Fruit fly (Drosophila melanogaster): Measurements from ENCODE around the gene PpD3.
A peak's percentile ranks its signal among the peaks of the same experiment; 100 is the strongest.

The PpD3 gene

dm6 chr3R:9762955-9763931 is 15.6 kb downstream of the PpD3 start, which contains the start of the genes Snap24 and CG8478 (continued):
- TF ChIP-seq CG9817 (tag; optimal IDR thresholded peaks at IDR 0.05) (no peak), CG6254 (GFP tag; optimal IDR thresholded peaks at IDR 0.05) (no peak), CG15073 (GFP tag; optimal IDR thresholded peaks at IDR 0.05) (no peak), CG6765 (GFP tag; optimal IDR thresholded peaks at IDR 0.05) (no peak), hth (optimal IDR thresholded peaks at IDR 0.05) (no peak), MESR4 (GFP tag; optimal IDR thresholded peaks at IDR 0.05) (peak; percentile 86), nom (GFP tag; optimal IDR thresholded peaks at IDR 0.05) (no peak), CG11695 (GFP tag; IDR thresholded peaks at IDR 0.05) (no peak), Bdp1 (GFP tag; optimal IDR thresholded peaks at IDR 0.05) (no peak), kah (GFP tag; optimal IDR thresholded peaks at IDR 0.05) (no peak), CG3995 (GFP tag; optimal IDR thresholded peaks at IDR 0.05) (no peak), dpn (GFP tag; optimal IDR thresholded peaks at IDR 0.05) (no peak), crc (GFP tag; optimal IDR thresholded peaks at IDR 0.05) (no peak), CG6791 (GFP tag; IDR thresholded peaks at IDR 0.05; ENCODE audit: partially characterized antibody) (peak; percentile 79), wor (GFP tag; IDR thresholded peaks at IDR 0.05) (no peak), vnd (GFP tag; IDR thresholded peaks at IDR 0.05; ENCODE audit: partially characterized antibody) (peak; percentile 73; the same call in 2 of the 3 replicates), CG18011 (GFP tag; optimal IDR thresholded peaks at IDR 0.05) (no peak), Dref (GFP tag; IDR thresholded peaks at IDR 0.05) (peak; percentile 87), CG33557 (GFP tag; optimal IDR thresholded peaks at IDR 0.05) (no peak), slou (GFP tag; optimal IDR thresholded peaks at IDR 0.05) (no peak), bowl (GFP tag; IDR thresholded peaks at IDR 0.05) (no peak), Stat92E (GFP tag; optimal IDR thresholded peaks at IDR 0.05) (no peak), CG9727 (GFP tag; optimal IDR thresholded peaks at IDR 0.05) (peak; percentile 10), twi (tag; optimal IDR thresholded peaks at IDR 0.05) (no peak), PHDP (tag; optimal IDR thresholded peaks at IDR 0.05) (no peak), p53 (GFP tag; optimal IDR thresholded peaks at IDR 0.05) (no peak), exex (tag; optimal IDR thresholded peaks at IDR 0.05) (no peak), CG7928 (GFP tag; optimal IDR thresholded peaks at IDR 0.05) (no peak), CG3726 (GFP tag; IDR thresholded peaks at IDR 0.05) (no peak), CG30403 (GFP tag; optimal IDR thresholded peaks at IDR 0.05) (peak; percentile 30), CG11093 (GFP tag; IDR thresholded peaks at IDR 0.05) (no peak), CG3838 (GFP tag; optimal IDR thresholded peaks at IDR 0.05) (no peak), wek (GFP tag; optimal IDR thresholded peaks at IDR 0.05) (no peak), CG2129 (GFP tag; IDR thresholded peaks at IDR 0.05; ENCODE audit: partially characterized antibody) (peak; percentile 57), CG11723 (GFP tag; optimal IDR thresholded peaks at IDR 0.05) (no peak), GATAe (GFP tag; conservative IDR thresholded peaks at IDR 0.05) (no peak), ind (GFP tag; optimal IDR thresholded peaks at IDR 0.05) (no peak), HLH3B (GFP tag; IDR thresholded peaks at IDR 0.05) (no peak), MTF-1 (GFP tag; optimal IDR thresholded peaks at IDR 0.05; ENCODE audit: borderline replicate concordance) (no peak), CG16813 (GFP tag; IDR thresholded peaks at IDR 0.05; ENCODE audit: partially characterized antibody) (peak; percentile 81), phol (tag; optimal IDR thresholded peaks at IDR 0.05) (peak; percentile 22), salm (tag; optimal IDR thresholded peaks at IDR 0.05) (no peak), Sox100B (GFP tag; optimal IDR thresholded peaks at IDR 0.05) (no peak), CG11247 (GFP tag; IDR thresholded peaks at IDR 0.05) (no peak), Dbx (GFP tag; IDR thresholded peaks at IDR 0.05) (no peak), Hmx (GFP tag; optimal IDR thresholded peaks at IDR 0.05) (no peak), CG4730 (GFP tag; IDR thresholded peaks at IDR 0.05) (no peak), CG15011 (GFP tag; optimal IDR thresholded peaks at IDR 0.05) (no peak), Optix (GFP tag; IDR thresholded peaks at IDR 0.05) (no peak)

All from whole organism, embryonic.